Worm (Caenorhabditis elegans) whole organism, L4 larva: ENCODE results near the gene K04G11.1.

ENCODE experiments used
- F26F4.8 ChIP-seq: fragments of 200-800 bp; sonication (Bioruptor generic); conservative IDR thresholded peaks from 2 replicates; pipeline ENCODE4 v1.3.6; 2022; ENCODE audit warnings: missing genetic modification characterization, missing compliant biosample characterization
- Y75B8A.6 ChIP-seq: fragments of 200-800 bp; sonication (Bioruptor generic); IDR thresholded peaks from 2 replicates; pipeline ENCODE4 v1.3.6; 2022; ENCODE audit warnings: missing genetic modification reagents, missing genetic modification characterization, missing compliant biosample characterization
- ZK337.2 ChIP-seq: fragments of 200-800 bp; sonication (Bioruptor generic); IDR thresholded peaks from 2 replicates; pipeline ENCODE4 v1.3.6; 2022; ENCODE audit warnings: missing genetic modification reagents, missing genetic modification characterization, missing compliant biosample characterization
- aha-1 ChIP-seq: fragments of 150-350 bp; peaks from one replicate; lab custom pipeline; 2014; ENCODE audit warnings: missing biosample characterization, missing genetic modification characterization
- ceh-44 ChIP-seq: fragments of 200-800 bp; sonication (Bioruptor generic); IDR thresholded peaks from 2 replicates; pipeline ENCODE4 v1.3.6; 2022; ENCODE audit warnings: missing genetic modification reagents, missing genetic modification characterization, missing compliant biosample characterization
- cey-2 ChIP-seq: sonication (generic microtip); optimal IDR thresholded peaks from 3 replicates; lab custom pipeline; 2017; ENCODE audit warnings: missing genetic modification characterization, mild to moderate bottlenecking, missing compliant biosample characterization, antibody characterized with exemption, borderline replicate concordance; ENCODE audit not compliant: insufficient read depth
- ctbp-1 ChIP-seq: fragments of 200-800 bp; sonication (Bioruptor generic); IDR thresholded peaks from 2 replicates; pipeline ENCODE4 v1.3.6; 2022; ENCODE audit warnings: missing genetic modification reagents, missing genetic modification characterization, missing compliant biosample characterization
- dmd-6 ChIP-seq: fragments of 200-800 bp; sonication (Bioruptor generic); IDR thresholded peaks from 2 replicates; pipeline ENCODE4 v1.3.6; 2022; ENCODE audit warnings: missing genetic modification reagents, missing genetic modification characterization, missing compliant biosample characterization
- dmd-8 ChIP-seq: fragments of 200-800 bp; sonication (Bioruptor generic); IDR thresholded peaks from 2 replicates; pipeline ENCODE4 v1.3.6; 2022; ENCODE audit warnings: missing genetic modification characterization, missing compliant biosample characterization
- egl-27 ChIP-seq: sonication (generic microtip); optimal IDR thresholded peaks from 3 replicates; lab custom pipeline; 2017; ENCODE audit warnings: missing biosample characterization, missing genetic modification reagents, missing genetic modification characterization
- hlh-11 ChIP-seq: fragments of 200-800 bp; sonication (Bioruptor generic); optimal IDR thresholded peaks from 2 replicates; lab custom pipeline; 2018; ENCODE audit warnings: mild to moderate bottlenecking, missing genetic modification characterization, missing compliant biosample characterization
- hlh-30 ChIP-seq: sonication (generic microtip); optimal IDR thresholded peaks from 2 replicates; lab custom pipeline; 2017; ENCODE audit warnings: antibody characterized with exemption, mild to moderate bottlenecking, missing genetic modification characterization, missing compliant biosample characterization; ENCODE audit not compliant: insufficient read depth
- lim-7 ChIP-seq: fragments of 200-800 bp; sonication (Bioruptor generic); IDR thresholded peaks from 2 replicates; pipeline ENCODE4 v1.3.6; 2022; ENCODE audit warnings: missing genetic modification characterization, missing compliant biosample characterization
- lin-29 ChIP-seq: fragments of 200-800 bp; sonication (Bioruptor generic); IDR thresholded peaks from 2 replicates; pipeline ENCODE4 v1.3.6; 2022; ENCODE audit warnings: missing genetic modification reagents, missing genetic modification characterization, missing compliant biosample characterization
- lsy-2 ChIP-seq, 2 experiments: fragments of 150-350 bp in 1 of 2; sonication (generic microtip) in 1 of 2; optimal IDR thresholded peaks; 2 replicates each; lab custom pipeline; 2014 to 2017; ENCODE audit warnings: missing biosample characterization in 2 of 2, missing genetic modification characterization in 2 of 2
- madf-9 ChIP-seq: fragments of 200-800 bp; sonication (Bioruptor generic); conservative IDR thresholded peaks from 2 replicates; pipeline ENCODE4 v1.3.6; 2022; ENCODE audit warnings: missing genetic modification reagents, missing genetic modification characterization, missing compliant biosample characterization
- mdl-1 ChIP-seq, 2 experiments: fragments of 150-350 bp in 1 of 2; sonication (generic microtip) in 1 of 2; optimal IDR thresholded peaks; 2 replicates each; lab custom pipeline; 2014 to 2017; ENCODE audit warnings: missing biosample characterization in 2 of 2, missing genetic modification characterization in 2 of 2
- mep-1 ChIP-seq: fragments of 150-350 bp; sonication (generic microtip); optimal IDR thresholded peaks from 3 replicates; lab custom pipeline; 2014; ENCODE audit warnings: missing biosample characterization, missing genetic modification characterization
- mes-2 ChIP-seq: sonication (generic microtip); optimal IDR thresholded peaks from 2 replicates; lab custom pipeline; 2016; ENCODE audit warnings: missing genotype, mild to moderate bottlenecking, missing genetic modification characterization, missing compliant biosample characterization; ENCODE audit not compliant: poor library complexity, severe bottlenecking
- mxl-3 ChIP-seq: fragments of 200-800 bp; sonication (Bioruptor generic); optimal IDR thresholded peaks from 2 replicates; lab custom pipeline; 2018; ENCODE audit warnings: mild to moderate bottlenecking, missing genetic modification characterization, missing compliant biosample characterization
- nhr-25 ChIP-seq: sonication (generic microtip); optimal IDR thresholded peaks from 2 replicates; lab custom pipeline; 2017; ENCODE audit warnings: missing genetic modification characterization, mild to moderate bottlenecking, missing compliant biosample characterization, antibody characterized with exemption, moderate library complexity, borderline replicate concordance; ENCODE audit not compliant: insufficient read depth
- nhr-28 ChIP-seq: fragments of 150-350 bp; optimal IDR thresholded peaks from 2 replicates; lab custom pipeline; 2014; ENCODE audit warnings: missing biosample characterization, missing genetic modification characterization
- nhr-42 ChIP-seq: fragments of 200-800 bp; sonication (Bioruptor generic); IDR thresholded peaks from 2 replicates; pipeline ENCODE4 v1.3.6; 2022; ENCODE audit warnings: missing genetic modification characterization, missing compliant biosample characterization
- nhr-48 ChIP-seq: sonication (generic microtip); optimal IDR thresholded peaks from 2 replicates; lab custom pipeline; 2016; ENCODE audit warnings: mild to moderate bottlenecking, missing genetic modification characterization, missing compliant biosample characterization
- php-3 ChIP-seq: fragments of 200-800 bp; sonication (Bioruptor generic); IDR thresholded peaks from 2 replicates; pipeline ENCODE4 v1.3.6; 2022; ENCODE audit warnings: missing genetic modification reagents, missing genetic modification characterization, missing compliant biosample characterization
- pqm-1 ChIP-seq: sonication (generic microtip); optimal IDR thresholded peaks from 2 replicates; lab custom pipeline; 2017; ENCODE audit warnings: missing biosample characterization, missing genetic modification characterization
- sdz-12 ChIP-seq: fragments of 200-800 bp; sonication (Bioruptor generic); optimal IDR thresholded peaks from 2 replicates; lab custom pipeline; 2018; ENCODE audit warnings: mild to moderate bottlenecking, missing genetic modification characterization, missing compliant biosample characterization
- skn-1 ChIP-seq: fragments of 150-350 bp; optimal IDR thresholded peaks from 2 replicates; lab custom pipeline; 2014; ENCODE audit warnings: missing biosample characterization, missing genetic modification characterization
- snpc-4 ChIP-seq: fragments of 150-350 bp; optimal IDR thresholded peaks from 2 replicates; lab custom pipeline; 2014; ENCODE audit warnings: missing biosample characterization, missing genetic modification characterization
- spr-1 ChIP-seq: sonication (generic microtip); optimal IDR thresholded peaks from 2 replicates; lab custom pipeline; 2016; ENCODE audit warnings: mild to moderate bottlenecking, missing genetic modification characterization, missing compliant biosample characterization
- unc-130 ChIP-seq: sonication (generic microtip); optimal IDR thresholded peaks from 2 replicates; lab custom pipeline; 2016; ENCODE audit warnings: missing genetic modification reagents, missing genetic modification characterization, missing compliant biosample characterization
- unc-39 ChIP-seq: sonication (generic microtip); optimal IDR thresholded peaks from 2 replicates; lab custom pipeline; 2017; ENCODE audit warnings: missing biosample characterization, missing genetic modification characterization
- zfp-3 ChIP-seq: fragments of 200-800 bp; sonication (Bioruptor generic); conservative IDR thresholded peaks from 2 replicates; pipeline ENCODE4 v1.3.6; 2022; ENCODE audit warnings: missing genetic modification reagents, missing genetic modification characterization, missing compliant biosample characterization
- ztf-7 ChIP-seq: fragments of 150-350 bp; optimal IDR thresholded peaks from 2 replicates; lab custom pipeline; 2014; ENCODE audit warnings: missing biosample characterization, missing genetic modification characterization

The K04G11.1 gene

DNA sequence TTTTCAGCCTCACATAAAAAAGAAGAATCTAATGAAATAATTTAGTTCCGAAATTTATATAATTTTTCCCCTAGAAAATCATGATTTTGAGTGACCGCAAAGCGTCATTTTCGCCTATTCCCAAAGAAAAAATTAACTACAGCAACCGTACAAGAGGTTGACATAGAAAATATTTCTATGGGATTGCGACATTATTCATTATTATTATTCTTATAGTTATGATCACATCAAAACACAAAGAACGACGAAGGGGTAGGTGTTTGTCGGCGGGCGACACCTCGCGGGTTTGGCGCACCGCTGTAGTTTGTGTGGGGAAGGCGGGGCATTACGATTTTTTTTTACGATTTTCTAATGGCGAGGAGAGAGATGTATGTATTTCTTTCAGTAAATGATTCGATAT, 11.0 kb upstream of the K04G11.1 start (continued):
- no peak for TF ChIP-seq Y75B8A.6 (GFP tag; lab: Robert Waterston, UW)
- no peak for TF ChIP-seq mxl-3 (GFP tag; lab: Kevin White, UChicago)
- TF ChIP-seq mes-2 (tag; lab: Kevin White, UChicago) = peak; percentile 13

DNA sequence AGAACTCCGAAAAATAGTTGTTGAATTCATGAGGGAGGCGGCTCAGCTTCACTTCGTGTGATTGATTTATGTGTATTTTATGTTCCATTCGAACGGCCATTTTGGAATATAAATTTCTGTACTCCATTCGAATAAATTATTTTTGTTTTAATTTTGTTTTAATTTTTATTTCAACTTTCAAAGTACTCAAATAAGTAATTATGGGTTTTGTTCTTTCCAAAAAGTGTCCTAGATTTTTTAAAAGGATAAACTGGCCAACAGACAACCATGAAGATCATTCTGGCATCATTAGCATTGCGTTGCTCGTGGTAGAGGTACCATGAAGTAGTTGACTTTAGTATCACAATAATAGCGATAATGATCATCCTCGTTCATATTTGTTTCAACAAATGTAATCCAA, 8.7 kb upstream of the K04G11.1 start:
- no peak for TF ChIP-seq skn-1
- no peak for TF ChIP-seq F26F4.8 (GFP tag; lab: Robert Waterston, UW)
- TF ChIP-seq unc-39 (tag; lab: Kevin White, UChicago) = no peak
- TF ChIP-seq php-3 = no peak
- TF ChIP-seq ceh-44 (GFP tag; lab: Robert Waterston, UW) = no peak
- no peak for TF ChIP-seq mep-1 (tag; lab: Kevin White, UChicago)
- no peak for TF ChIP-seq lsy-2 (tag; optimal IDR thresholded peaks at IDR 0.05; lab: Kevin White, UChicago)
- TF ChIP-seq hlh-11 (tag; lab: Kevin White, UChicago) = no peak
- peak; percentile 93 for TF ChIP-seq aha-1 (tag; lab: Kevin White, UChicago)
- TF ChIP-seq, all 104 proteins: peak for 1

DNA sequence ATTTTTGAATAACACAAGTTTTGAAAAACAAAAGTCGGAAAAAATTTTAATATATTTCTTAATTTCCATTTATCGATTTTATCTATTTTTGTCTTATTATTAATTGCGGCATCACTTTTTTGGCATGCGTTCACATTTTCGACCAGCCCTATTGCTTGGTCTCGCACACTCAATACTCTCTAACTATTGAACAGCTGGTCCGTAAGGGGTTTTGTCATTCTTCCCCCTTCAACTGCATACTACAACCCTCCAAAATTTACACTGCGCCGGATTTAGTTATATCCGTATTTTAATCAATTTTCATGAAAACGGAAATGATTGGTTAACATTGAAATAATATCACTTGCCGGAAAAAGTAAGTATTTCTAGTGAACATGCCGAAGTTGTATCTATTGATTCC, 7.9 kb upstream of the K04G11.1 start, which contains the start of gene C11H1.7:
Gene C11H1.7 (plus strand): TSS at position 12 of the 400 bp plus-strand sequence.
- peak; percentile 60 for TF ChIP-seq aha-1 (tag; lab: Kevin White, UChicago)
- no peak for TF ChIP-seq lin-29
- TF ChIP-seq, all 104 proteins: peak for 1

DNA sequence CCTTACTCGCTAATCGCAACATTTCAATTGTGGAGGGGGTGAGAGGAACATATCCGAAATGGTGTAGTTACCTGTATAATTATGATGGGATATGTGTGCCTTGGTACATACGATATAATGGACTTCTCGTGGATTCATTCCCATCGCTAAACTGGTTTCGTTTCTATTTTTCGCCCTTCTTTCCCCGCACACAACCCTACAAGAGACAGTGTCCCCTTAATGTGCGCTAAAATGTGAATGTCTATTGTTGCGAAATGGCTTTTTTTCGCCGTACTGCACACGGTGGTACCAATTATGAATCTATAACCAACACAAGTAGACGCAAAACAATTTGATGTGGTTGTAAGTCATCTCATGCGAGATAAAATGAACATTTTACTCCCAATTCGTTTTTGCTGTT, 6.0 kb upstream of the K04G11.1 start:
- TF ChIP-seq lim-7 (GFP tag; lab: Robert Waterston, UW) (no peak), nhr-42 (GFP tag; lab: Robert Waterston, UW) (no peak), mep-1 (tag; lab: Kevin White, UChicago) (no peak), mdl-1 (tag; optimal IDR thresholded peaks at IDR 0.05; lab: Kevin White, UChicago) (no peak), egl-27 (tag; lab: Kevin White, UChicago) (no peak), lin-29 (no peak), unc-39 (tag; lab: Kevin White, UChicago) (no peak), ztf-7 (tag; lab: Kevin White, UChicago) (no peak), dmd-8 (GFP tag; lab: Robert Waterston, UW) (no peak), sdz-12 (GFP tag; lab: Kevin White, UChicago) (no peak), spr-1 (no peak), unc-130 (GFP tag; lab: Kevin White, UChicago) (no peak), ZK337.2 (GFP tag; lab: Robert Waterston, UW) (no peak), nhr-48 (no peak), nhr-25 (tag; lab: Kevin White, UChicago) (no peak), snpc-4 (tag; lab: Kevin White, UChicago) (no peak), cey-2 (tag; lab: Kevin White, UChicago) (no peak), madf-9 (GFP tag; lab: Robert Waterston, UW) (no peak), pqm-1 (tag; lab: Kevin White, UChicago) (no peak), ceh-44 (GFP tag; lab: Robert Waterston, UW) (no peak)

DNA sequence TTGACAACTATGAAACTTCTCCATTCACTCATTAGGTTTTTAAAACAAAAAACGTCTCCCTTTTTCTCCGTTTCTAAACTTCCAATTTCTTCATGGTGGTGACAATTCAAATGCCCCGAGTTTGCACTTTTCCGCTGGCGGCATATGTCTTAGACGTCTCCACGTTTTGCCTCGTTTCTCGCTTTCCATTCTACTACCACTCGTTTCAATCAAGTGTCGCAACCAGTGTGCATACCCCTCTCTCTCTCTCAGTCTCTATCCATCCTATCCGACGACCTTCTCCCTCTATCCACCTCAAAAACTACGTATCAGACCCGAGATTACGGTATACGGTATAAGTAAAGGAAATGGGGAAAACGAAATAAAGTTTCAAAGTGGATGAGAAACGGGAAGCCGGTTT, 1.2 kb upstream of the K04G11.1 start:
- TF ChIP-seq dmd-6 (GFP tag; lab: Robert Waterston, UW) (no peak), ctbp-1 (GFP tag; lab: Robert Waterston, UW) (no peak), ZK337.2 (GFP tag; lab: Robert Waterston, UW) (no peak), hlh-30 (tag; lab: Kevin White, UChicago) (peak; percentile 37), zfp-3 (no peak), nhr-28 (tag; lab: Kevin White, UChicago) (peak; percentile 17)
